Fruit fly (Drosophila melanogaster) whole organism, prepupa: Measurements from ENCODE around the gene CG2930.
A peak's percentile ranks its signal among the peaks of the same experiment; 100 is the strongest.

ENCODE experiments used
- Blimp-1 ChIP-seq: fragments of 200-800 bp; sonication (Bioruptor generic); optimal IDR thresholded peaks from 3 replicates; lab custom pipeline; 2017; ENCODE audit warnings: missing biosample characterization, missing genetic modification characterization, mild to moderate bottlenecking, moderate library complexity, missing genetic modification reagents
- CG10631 ChIP-seq: fragments of 200-800 bp; sonication (Bioruptor generic); optimal IDR thresholded peaks from 2 replicates; lab custom pipeline; 2016; ENCODE audit warnings: missing biosample characterization, missing genetic modification characterization
- CG10669 ChIP-seq: fragments of 200-800 bp; sonication (Bioruptor generic); optimal IDR thresholded peaks from 3 replicates; lab custom pipeline; 2018; ENCODE audit warnings: missing biosample characterization, mild to moderate bottlenecking, missing genetic modification characterization, moderate library complexity
- CG11294 ChIP-seq: fragments of 200-800 bp; sonication (Bioruptor generic); IDR thresholded peaks from 2 replicates; pipeline ENCODE4 v1.3.6; 2022; ENCODE audit warnings: missing biosample characterization, missing genetic modification characterization
- CG11762 ChIP-seq: fragments of 200-800 bp; sonication (Bioruptor generic); optimal IDR thresholded peaks from 3 replicates; lab custom pipeline; 2016; ENCODE audit warnings: missing biosample characterization, missing genetic modification characterization; ENCODE audit not compliant: insufficient read depth
- CG15336 ChIP-seq: fragments of 200-800 bp; sonication (Bioruptor generic); IDR thresholded peaks from 2 replicates; pipeline ENCODE4 v1.3.6; 2022; ENCODE audit warnings: missing biosample characterization, missing genetic modification characterization
- CG1621 ChIP-seq: fragments of 200-800 bp; sonication (Bioruptor generic); optimal IDR thresholded peaks from 3 replicates; lab custom pipeline; 2018; ENCODE audit warnings: missing biosample characterization, mild to moderate bottlenecking, missing genetic modification characterization
- CG16779 ChIP-seq: fragments of 200-800 bp; sonication (Bioruptor generic); optimal IDR thresholded peaks from 3 replicates; lab custom pipeline; 2017; ENCODE audit warnings: missing biosample characterization, mild to moderate bottlenecking, missing genetic modification characterization
- CG3032 ChIP-seq: fragments of 200-800 bp; optimal IDR thresholded peaks from 2 replicates; lab custom pipeline; 2019; ENCODE audit warnings: missing biosample characterization, mild to moderate bottlenecking, missing genetic modification characterization, moderate library complexity
- CG31627 ChIP-seq: fragments of 200-800 bp; sonication (Bioruptor generic); optimal IDR thresholded peaks from 3 replicates; lab custom pipeline; 2016; ENCODE audit warnings: missing biosample characterization, missing genetic modification characterization
- CG32006 ChIP-seq: fragments of 200-800 bp; sonication (Bioruptor generic); optimal IDR thresholded peaks from 3 replicates; lab custom pipeline; 2017; ENCODE audit warnings: missing biosample characterization, mild to moderate bottlenecking, missing genetic modification characterization
- CG3919 ChIP-seq: fragments of 200-800 bp; sonication (Bioruptor generic); optimal IDR thresholded peaks from 3 replicates; lab custom pipeline; 2016; ENCODE audit warnings: missing biosample characterization, missing genetic modification characterization
- CG4318 ChIP-seq: fragments of 200-800 bp; sonication (Bioruptor generic); optimal IDR thresholded peaks from 3 replicates; lab custom pipeline; 2017; ENCODE audit warnings: missing biosample characterization, mild to moderate bottlenecking, missing genetic modification characterization
- CG6163 ChIP-seq: fragments of 200-800 bp; sonication (Bioruptor generic); IDR thresholded peaks from 3 replicates; pipeline ENCODE4 v1.3.6; 2022; ENCODE audit warnings: missing biosample characterization, missing genetic modification characterization
- CG6276 ChIP-seq: fragments of 200-800 bp; sonication (Bioruptor generic); optimal IDR thresholded peaks from 2 replicates; lab custom pipeline; 2017; ENCODE audit warnings: missing biosample characterization, mild to moderate bottlenecking, missing genetic modification characterization
- CG6792 ChIP-seq: fragments of 200-800 bp; sonication (Bioruptor generic); optimal IDR thresholded peaks from 3 replicates; lab custom pipeline; 2016; ENCODE audit warnings: missing biosample characterization, missing genetic modification characterization
- CG6854 ChIP-seq: fragments of 200-800 bp; sonication (Bioruptor generic); optimal IDR thresholded peaks from 2 replicates; lab custom pipeline; 2017; ENCODE audit warnings: missing biosample characterization, mild to moderate bottlenecking, missing genetic modification characterization
- CG7368 ChIP-seq: fragments of 200-800 bp; sonication (Bioruptor generic); optimal IDR thresholded peaks from 3 replicates; lab custom pipeline; 2016; ENCODE audit warnings: missing biosample characterization, missing genetic modification characterization
- CG8119 ChIP-seq: fragments of 200-800 bp; sonication (Bioruptor generic); IDR thresholded peaks from 3 replicates; pipeline ENCODE4 v1.3.6; 2022; ENCODE audit warnings: missing biosample characterization, missing genetic modification characterization
- CG8319 ChIP-seq: fragments of 200-800 bp; sonication (Bioruptor generic); optimal IDR thresholded peaks from 3 replicates; lab custom pipeline; 2016; ENCODE audit warnings: missing biosample characterization, missing genetic modification characterization
- CG8632 ChIP-seq: fragments of 200-800 bp; sonication (Bioruptor generic); optimal IDR thresholded peaks from 3 replicates; lab custom pipeline; 2016; ENCODE audit warnings: missing biosample characterization, missing genetic modification characterization
- Eip75B ChIP-seq: fragments of 200-800 bp; sonication (Bioruptor generic); optimal IDR thresholded peaks from 3 replicates; lab custom pipeline; 2016; ENCODE audit warnings: missing biosample characterization, missing genetic modification characterization
- Eip78C ChIP-seq: fragments of 200-800 bp; sonication (Bioruptor generic); peaks from one replicate; lab custom pipeline; 2016; ENCODE audit warnings: missing biosample characterization, missing genetic modification characterization
- Eip93F ChIP-seq: fragments of 200-800 bp; sonication (Bioruptor generic); optimal IDR thresholded peaks from 2 replicates; lab custom pipeline; 2016; ENCODE audit warnings: missing biosample characterization, mild to moderate bottlenecking, missing genetic modification characterization
- Ets21C ChIP-seq: fragments of 200-800 bp; sonication (Bioruptor generic); optimal IDR thresholded peaks from 3 replicates; lab custom pipeline; 2016; ENCODE audit warnings: missing biosample characterization, missing genetic modification characterization
- Ets96B ChIP-seq: fragments of 200-800 bp; optimal IDR thresholded peaks from 2 replicates; lab custom pipeline; 2019; ENCODE audit warnings: missing biosample characterization, mild to moderate bottlenecking, missing genetic modification characterization, moderate library complexity
- Gug ChIP-seq: fragments of 200-800 bp; sonication (Bioruptor generic); IDR thresholded peaks from 2 replicates; pipeline ENCODE4 v1.3.6; 2022; ENCODE audit warnings: missing biosample characterization, missing genetic modification characterization
- Hr38 ChIP-seq: sonication (Bioruptor generic); optimal IDR thresholded peaks from 2 replicates; lab custom pipeline; 2016; ENCODE audit warnings: missing biosample characterization, missing genetic modification characterization
- Hr39 ChIP-seq: fragments of 200-800 bp; sonication (Bioruptor generic); optimal IDR thresholded peaks from 2 replicates; lab custom pipeline; 2016; ENCODE audit warnings: missing biosample characterization, missing genetic modification characterization
- Lpt ChIP-seq: fragments of 200-800 bp; sonication (Bioruptor generic); optimal IDR thresholded peaks from 3 replicates; lab custom pipeline; 2016; ENCODE audit warnings: missing biosample characterization, missing genetic modification characterization
- Met ChIP-seq: fragments of 200-800 bp; sonication (Bioruptor generic); optimal IDR thresholded peaks from 3 replicates; lab custom pipeline; 2016; ENCODE audit warnings: missing biosample characterization, missing genetic modification characterization
- OdsH ChIP-seq: fragments of 200-800 bp; sonication (Bioruptor generic); optimal IDR thresholded peaks from 3 replicates; lab custom pipeline; 2016; ENCODE audit warnings: missing biosample characterization, missing genetic modification characterization
- Smox ChIP-seq: fragments of 200-800 bp; sonication (Bioruptor generic); optimal IDR thresholded peaks from 3 replicates; lab custom pipeline; 2016; ENCODE audit warnings: missing biosample characterization, missing genetic modification characterization
- Sox102F ChIP-seq: fragments of 200-800 bp; sonication (Bioruptor generic); optimal IDR thresholded peaks from 2 replicates; lab custom pipeline; 2016; ENCODE audit warnings: missing biosample characterization, mild to moderate bottlenecking, missing genetic modification characterization
- Sox14 ChIP-seq: fragments of 200-800 bp; sonication (Bioruptor generic); optimal IDR thresholded peaks from 3 replicates; lab custom pipeline; 2016; ENCODE audit warnings: missing biosample characterization, missing genetic modification characterization
- Sox15 ChIP-seq: fragments of 200-800 bp; sonication (Bioruptor generic); optimal IDR thresholded peaks from 3 replicates; lab custom pipeline; 2016; ENCODE audit warnings: missing biosample characterization, missing genetic modification characterization
- achi ChIP-seq: fragments of 200-800 bp; sonication (Bioruptor generic); optimal IDR thresholded peaks from 3 replicates; lab custom pipeline; 2016; ENCODE audit warnings: missing biosample characterization, missing genetic modification characterization
- acj6 ChIP-seq: fragments of 200-800 bp; sonication (Bioruptor generic); optimal IDR thresholded peaks from 3 replicates; lab custom pipeline; 2016; ENCODE audit warnings: missing biosample characterization, missing genetic modification characterization
- cyc ChIP-seq: fragments of 200-800 bp; sonication (Bioruptor generic); optimal IDR thresholded peaks from 3 replicates; lab custom pipeline; 2016; ENCODE audit warnings: missing biosample characterization, missing genetic modification characterization
- dac ChIP-seq: fragments of 200-800 bp; sonication (Bioruptor generic); optimal IDR thresholded peaks from 2 replicates; lab custom pipeline; 2017; ENCODE audit warnings: missing biosample characterization, mild to moderate bottlenecking, missing genetic modification characterization
- eg ChIP-seq: fragments of 200-800 bp; sonication (Bioruptor generic); IDR thresholded peaks from 3 replicates; pipeline ENCODE4 v1.3.6; 2022; ENCODE audit warnings: missing biosample characterization, missing genetic modification characterization
- esn ChIP-seq: fragments of 200-800 bp; sonication (Bioruptor generic); optimal IDR thresholded peaks from 2 replicates; lab custom pipeline; 2016; ENCODE audit warnings: missing biosample characterization, mild to moderate bottlenecking, missing genetic modification characterization, moderate library complexity
- fd59A ChIP-seq: fragments of 200-800 bp; sonication (Bioruptor generic); optimal IDR thresholded peaks from 2 replicates; lab custom pipeline; 2017; ENCODE audit warnings: missing biosample characterization, mild to moderate bottlenecking, missing genetic modification characterization, missing genetic modification reagents
- fd85E ChIP-seq: fragments of 200-800 bp; sonication (Bioruptor generic); optimal IDR thresholded peaks from 3 replicates; lab custom pipeline; 2016; ENCODE audit warnings: missing biosample characterization, missing genetic modification characterization
- lz ChIP-seq: fragments of 200-800 bp; sonication (Bioruptor generic); optimal IDR thresholded peaks from 3 replicates; lab custom pipeline; 2016; ENCODE audit warnings: missing biosample characterization, missing genetic modification characterization
- net ChIP-seq: fragments of 200-800 bp; sonication (Bioruptor generic); optimal IDR thresholded peaks from 3 replicates; lab custom pipeline; 2016; ENCODE audit warnings: missing biosample characterization, missing genetic modification characterization
- pdm3 ChIP-seq: fragments of 200-800 bp; sonication (Bioruptor generic); optimal IDR thresholded peaks from 3 replicates; lab custom pipeline; 2016; ENCODE audit warnings: missing biosample characterization, missing genetic modification characterization
- salr ChIP-seq, 2 experiments: fragments of 200-800 bp; sonication (Bioruptor generic); optimal IDR thresholded peaks; 3 replicates each; lab custom pipeline; 2016 to 2018; ENCODE audit warnings: missing biosample characterization in 2 of 2, missing genetic modification characterization in 2 of 2, mild to moderate bottlenecking in 1 of 2
- spab ChIP-seq: fragments of 200-800 bp; sonication (Bioruptor generic); optimal IDR thresholded peaks from 2 replicates; lab custom pipeline; 2017; ENCODE audit warnings: missing biosample characterization, mild to moderate bottlenecking, missing genetic modification characterization, missing genetic modification reagents
- ss ChIP-seq, 2 experiments: fragments of 200-800 bp; sonication (Bioruptor generic); optimal IDR thresholded peaks; 2 replicates in 1 of 2; 3 replicates in 1 of 2; lab custom pipeline; 2017 to 2018; ENCODE audit warnings: mild to moderate bottlenecking in 2 of 2, missing biosample characterization in 2 of 2, missing genetic modification characterization in 2 of 2, moderate library complexity in 1 of 2
- topi ChIP-seq: fragments of 200-800 bp; sonication (Bioruptor generic); optimal IDR thresholded peaks from 3 replicates; lab custom pipeline; 2016; ENCODE audit warnings: missing biosample characterization, missing genetic modification characterization

The CG2930 gene

dm6 chrX:3866844-3867457 lies 1.8 kb upstream of the CG2930 start:
- peak; percentile 61 for TF ChIP-seq OdsH (GFP tag; lab: Kevin White, UChicago)
- peak; percentile 15 for TF ChIP-seq CG7368 (GFP tag; lab: Kevin White, UChicago)
- peak; percentile 15 for TF ChIP-seq CG11762
- TF ChIP-seq pdm3 (GFP tag; lab: Kevin White, UChicago) = peak; percentile 61
- no peak for TF ChIP-seq cyc (GFP tag; lab: Kevin White, UChicago)
- peak; percentile 19 for TF ChIP-seq lz (GFP tag; lab: Kevin White, UChicago)
- TF ChIP-seq CG6854 = no peak
- TF ChIP-seq achi (GFP tag; lab: Kevin White, UChicago) = peak; percentile 57
- TF ChIP-seq CG8632 (GFP tag; lab: Kevin White, UChicago) = peak; percentile 66
- peak; percentile 29 for TF ChIP-seq CG10631 (GFP tag; lab: Kevin White, UChicago)
- peak; percentile 16 for TF ChIP-seq Met
- TF ChIP-seq CG8119 (GFP tag; lab: Robert Waterston, UW) = peak; percentile 51; the same call in 1 of the 3 replicates
- TF ChIP-seq CG6163 (GFP tag; lab: Robert Waterston, UW) = no peak; the same call in 2 of the 3 replicates
- peak; percentile 8 for TF ChIP-seq Smox (GFP tag; lab: Kevin White, UChicago)
- peak; percentile 49 for TF ChIP-seq acj6
- TF ChIP-seq CG6792 (GFP tag; lab: Kevin White, UChicago) = peak; percentile 41
- peak; percentile 70 for TF ChIP-seq CG32006 (GFP tag; lab: Kevin White, UChicago)
- peak; percentile 56 for TF ChIP-seq CG3919
- TF ChIP-seq Ets21C (GFP tag; lab: Kevin White, UChicago) = no peak
- peak in 1 of 2 experiments; percentile 15 for TF ChIP-seq salr (GFP tag; optimal IDR thresholded peaks at IDR 0.05; lab: Kevin White, UChicago)
- TF ChIP-seq CG10669 (GFP tag; lab: Kevin White, UChicago) = peak; percentile 62
- TF ChIP-seq topi (GFP tag; lab: Kevin White, UChicago) = peak; percentile 30
- TF ChIP-seq CG11294 (GFP tag; lab: Robert Waterston, UW) = no peak
- peak; percentile 40 for TF ChIP-seq CG8319 (GFP tag; lab: Kevin White, UChicago)
- no peak for TF ChIP-seq Hr38 (GFP tag; lab: Kevin White, UChicago)
- peak; percentile 43 for TF ChIP-seq fd59A (GFP tag; lab: Kevin White, UChicago)
- no peak for TF ChIP-seq fd85E
- TF ChIP-seq Lpt (GFP tag; lab: Kevin White, UChicago) = no peak
- TF ChIP-seq eg (GFP tag; lab: Robert Waterston, UW) = no peak
- TF ChIP-seq CG3032 (tag; lab: Kevin White, UChicago) = peak; percentile 45
- peak; percentile 43 for TF ChIP-seq spab (GFP tag; lab: Kevin White, UChicago)
- TF ChIP-seq Eip78C (GFP tag; lab: Kevin White, UChicago) = peak; percentile 83
- TF ChIP-seq CG4318 (GFP tag; lab: Kevin White, UChicago) = peak; percentile 37
- TF ChIP-seq CG15336 (GFP tag; lab: Robert Waterston, UW) = no peak; the same call in 1 of the 2 replicates
- no peak for TF ChIP-seq Sox15
- peak; percentile 51 for TF ChIP-seq Sox14 (GFP tag; lab: Kevin White, UChicago)
- TF ChIP-seq Sox102F (GFP tag; lab: Kevin White, UChicago) = no peak
- TF ChIP-seq Ets96B (tag; lab: Kevin White, UChicago) = peak; percentile 64
- no peak for TF ChIP-seq Eip93F (GFP tag; lab: Kevin White, UChicago)
- peak; percentile 38 for TF ChIP-seq esn (GFP tag; lab: Kevin White, UChicago)
- TF ChIP-seq CG16779 (tag; lab: Kevin White, UChicago) = no peak
- peak; percentile 66 for TF ChIP-seq Eip75B (GFP tag; lab: Kevin White, UChicago)
- peak in 1 of 2 experiments; percentile 60 for TF ChIP-seq ss (GFP tag; optimal IDR thresholded peaks at IDR 0.05; lab: Kevin White, UChicago)
- no peak for TF ChIP-seq Blimp-1 (GFP tag; lab: Kevin White, UChicago)
- TF ChIP-seq dac (GFP tag; lab: Kevin White, UChicago) = no peak
- TF ChIP-seq CG31627 (GFP tag; lab: Kevin White, UChicago) = peak; percentile 11
- peak; percentile 42 for TF ChIP-seq CG6276 (GFP tag; lab: Kevin White, UChicago)
- TF ChIP-seq Gug (GFP tag; lab: Robert Waterston, UW) = 0 out of 2 replicates have a peak, but pooled peaks have one; percentile 10
- TF ChIP-seq CG1621 (tag; lab: Kevin White, UChicago) = peak; percentile 14
- TF ChIP-seq Hr39 (GFP tag; lab: Kevin White, UChicago) = no peak
- peak; percentile 31 for TF ChIP-seq net (GFP tag; lab: Kevin White, UChicago)
